Fruit fly (Drosophila melanogaster): Measurements from ENCODE around the gene CG8353.

The CG8353 gene

DNA sequence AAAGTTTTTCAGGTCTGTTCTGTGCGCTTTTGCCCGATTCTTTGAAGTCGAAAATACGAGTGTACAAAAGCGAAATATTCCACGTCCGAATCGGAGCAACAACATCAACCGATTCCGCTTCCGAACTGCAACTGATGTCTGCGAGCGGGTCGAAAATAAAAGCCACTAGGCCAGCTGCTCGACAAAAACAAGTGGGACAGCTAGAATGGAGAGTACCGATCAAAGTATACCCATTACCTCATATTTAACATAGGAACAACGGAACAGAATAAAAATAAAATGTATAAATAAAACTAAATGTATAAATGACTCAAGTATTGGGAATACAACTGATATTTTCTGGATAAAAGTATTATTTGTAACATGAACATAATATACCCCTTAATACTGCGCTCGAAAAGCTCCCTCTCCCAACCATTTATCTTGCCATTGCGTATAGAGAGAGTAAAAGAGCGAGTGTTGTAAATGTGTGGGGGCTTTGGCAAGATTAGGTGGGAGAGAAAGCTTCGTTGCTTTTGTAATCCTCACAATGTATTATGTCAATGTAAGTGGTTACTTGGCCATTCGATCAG lies 8.8 kb upstream of the CG8353 start, which contains the start of gene SLC5A11:
Gene SLC5A11 (minus strand): TSS at position 137 of the 572 bp plus-strand sequence.
- peak; percentile 58 for TF ChIP-seq kay (GFP tag; ENCODE audit: borderline replicate concordance)
- TF ChIP-seq tj (GFP tag; optimal IDR thresholded peaks at IDR 0.05), result peak; percentile 75
- peak; percentile 87 for TF ChIP-seq pad (GFP tag; optimal IDR thresholded peaks at IDR 0.05)
- TF ChIP-seq CG33017 (tag; optimal IDR thresholded peaks at IDR 0.05), result peak; percentile 98
- TF ChIP-seq CG12768 (GFP tag; optimal IDR thresholded peaks at IDR 0.05), result peak; percentile 96
- TF ChIP-seq CG7045 (GFP tag; optimal IDR thresholded peaks at IDR 0.05), result peak; percentile 99
- TF ChIP-seq CG5204 (GFP tag; optimal IDR thresholded peaks at IDR 0.05), result peak; percentile 84
- no peak for TF ChIP-seq cnc (optimal IDR thresholded peaks at IDR 0.05)
- TF ChIP-seq ovo (GFP tag; optimal IDR thresholded peaks at IDR 0.05), result peak; percentile 83
- peak; percentile 98 for TF ChIP-seq cic (GFP tag; optimal IDR thresholded peaks at IDR 0.05)
- TF ChIP-seq Clk (GFP tag; optimal IDR thresholded peaks at IDR 0.05), result peak; percentile 93
- TF ChIP-seq bab1 (GFP tag; optimal IDR thresholded peaks at IDR 0.05), result peak; percentile 100
- peak; percentile 97 for TF ChIP-seq Hr96 (GFP tag; optimal IDR thresholded peaks at IDR 0.05)
- peak; percentile 96 for TF ChIP-seq CG11617 (GFP tag; optimal IDR thresholded peaks at IDR 0.05)
- TF ChIP-seq Crg-1 (GFP tag; optimal IDR thresholded peaks at IDR 0.05), result peak; percentile 84
- TF ChIP-seq CG14711 (tag; optimal IDR thresholded peaks at IDR 0.05), result peak; percentile 92
- TF ChIP-seq CG1620 (GFP tag; optimal IDR thresholded peaks at IDR 0.05), result peak; percentile 56
- TF ChIP-seq CG7101 (tag; optimal IDR thresholded peaks at IDR 0.05), result peak; percentile 96
- TF ChIP-seq Mnt (GFP tag; optimal IDR thresholded peaks at IDR 0.05), result peak; percentile 77
- TF ChIP-seq toe (GFP tag; optimal IDR thresholded peaks at IDR 0.05), result peak; percentile 96

DNA sequence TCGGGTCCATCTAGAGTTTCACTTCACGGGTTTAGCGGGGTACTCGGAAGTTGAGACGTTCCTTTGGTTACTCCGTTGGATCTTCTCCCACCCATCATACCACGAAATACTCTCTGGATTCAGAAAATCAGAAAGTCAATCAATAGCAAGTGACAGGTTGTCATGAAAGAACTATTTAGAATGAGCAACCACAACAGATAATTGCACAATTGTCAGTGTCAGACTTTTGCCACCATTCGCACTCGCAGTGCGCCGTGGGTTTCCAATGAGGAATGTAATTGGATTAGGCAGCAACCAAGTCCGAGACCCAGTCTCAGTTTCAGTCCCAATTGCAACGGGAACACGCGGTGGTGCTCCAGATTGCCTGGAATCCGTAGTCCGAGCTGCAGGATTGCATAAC lies 8.0 kb upstream of the CG8353 start, which contains the start of gene CG8419:
Gene CG8419 (plus strand): TSS at position 301 of the 400 bp plus-strand sequence.
- TF ChIP-seq CG7101 (tag; optimal IDR thresholded peaks at IDR 0.05) (no peak), CG7045 (GFP tag; optimal IDR thresholded peaks at IDR 0.05) (no peak), bab1 (GFP tag; optimal IDR thresholded peaks at IDR 0.05) (no peak), Crg-1 (GFP tag; optimal IDR thresholded peaks at IDR 0.05) (no peak)

DNA sequence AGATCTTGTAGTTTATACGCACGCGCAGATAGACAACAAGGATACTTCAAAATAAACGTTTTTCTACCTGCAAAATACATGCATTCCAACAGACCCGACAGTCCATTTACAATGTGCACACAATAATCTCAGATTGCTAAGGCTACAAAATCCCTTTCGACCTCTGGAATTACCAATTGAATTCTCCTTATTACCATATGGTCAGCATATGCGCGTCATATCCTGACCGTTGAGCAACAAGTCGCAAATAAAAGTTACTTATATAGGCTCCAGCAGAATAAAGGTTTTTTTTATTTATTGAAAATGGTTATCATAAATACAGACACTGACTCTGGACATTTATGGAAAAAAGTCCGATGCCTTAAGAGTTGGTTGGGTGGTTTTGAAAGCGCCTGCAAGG lies 4.5 kb upstream of the CG8353 start:
- no peak for TF ChIP-seq Crg-1 (GFP tag; optimal IDR thresholded peaks at IDR 0.05)
- TF ChIP-seq kay (GFP tag; ENCODE audit: borderline replicate concordance), result peak; percentile 88
- TF ChIP-seq bab1 (GFP tag; optimal IDR thresholded peaks at IDR 0.05), result no peak

DNA sequence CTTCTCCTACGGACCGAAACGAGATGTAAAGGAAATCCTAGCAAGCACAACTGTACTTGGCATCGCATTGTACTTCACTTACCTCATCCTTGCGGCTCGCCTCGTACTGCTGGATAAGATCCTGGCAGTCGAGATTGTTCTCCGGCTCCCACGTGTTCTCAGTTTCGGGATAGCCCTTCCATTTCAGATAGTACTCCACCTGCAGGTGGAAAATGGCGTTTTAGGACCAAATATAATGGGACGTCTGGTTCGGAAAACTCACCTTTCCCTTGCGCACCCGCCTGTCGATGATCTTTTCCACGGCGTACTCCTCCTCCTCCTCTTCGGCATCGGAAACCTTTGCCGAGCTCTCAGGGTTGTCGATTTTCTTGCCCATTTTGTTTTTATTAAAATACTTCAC lies 3.4 kb upstream of the CG8353 start:
- TF ChIP-seq CG7101 (tag; optimal IDR thresholded peaks at IDR 0.05) (no peak), CG14711 (tag; optimal IDR thresholded peaks at IDR 0.05) (no peak), CG5204 (GFP tag; optimal IDR thresholded peaks at IDR 0.05) (no peak), toe (GFP tag; optimal IDR thresholded peaks at IDR 0.05) (no peak), CG1620 (GFP tag; optimal IDR thresholded peaks at IDR 0.05) (no peak), kay (GFP tag; ENCODE audit: borderline replicate concordance) (no peak), Hr96 (GFP tag; optimal IDR thresholded peaks at IDR 0.05) (no peak), Mnt (GFP tag; optimal IDR thresholded peaks at IDR 0.05) (no peak), tj (GFP tag; optimal IDR thresholded peaks at IDR 0.05) (no peak), pad (GFP tag; optimal IDR thresholded peaks at IDR 0.05) (no peak), Clk (GFP tag; optimal IDR thresholded peaks at IDR 0.05) (no peak), CG12768 (GFP tag; optimal IDR thresholded peaks at IDR 0.05) (no peak)

DNA sequence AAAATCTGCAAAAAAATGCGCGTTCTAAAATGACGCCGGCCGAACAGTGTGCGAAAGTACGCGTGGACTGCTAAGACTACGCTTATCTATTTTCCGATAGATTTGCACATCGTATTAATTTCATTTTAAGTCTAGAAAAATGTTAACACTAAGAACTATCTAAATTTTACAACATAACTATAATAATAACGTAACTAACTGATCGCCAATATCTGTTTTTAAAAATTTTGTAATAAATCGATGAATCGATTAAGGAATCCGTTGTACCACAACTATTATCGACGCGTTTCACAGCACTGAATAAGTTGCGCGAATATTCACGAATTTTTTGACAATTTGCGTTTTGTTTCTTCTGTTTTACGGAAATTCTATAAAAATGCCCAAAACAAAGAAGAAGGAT lies 2.8 kb upstream of the CG8353 start, which contains the start of gene Ssb-c31a:
Gene Ssb-c31a (plus strand): TSS at position 278 of the 400 bp plus-strand sequence.
- TF ChIP-seq CG7101 (tag; optimal IDR thresholded peaks at IDR 0.05) (peak; percentile 83), CG1620 (GFP tag; optimal IDR thresholded peaks at IDR 0.05) (peak; percentile 88), Clk (GFP tag; optimal IDR thresholded peaks at IDR 0.05) (peak; percentile 42), CG12768 (GFP tag; optimal IDR thresholded peaks at IDR 0.05) (peak; percentile 81), kay (GFP tag; ENCODE audit: borderline replicate concordance) (peak; percentile 94), bab1 (GFP tag; optimal IDR thresholded peaks at IDR 0.05) (peak; percentile 71), toe (GFP tag; optimal IDR thresholded peaks at IDR 0.05) (peak; percentile 87), CG5204 (GFP tag; optimal IDR thresholded peaks at IDR 0.05) (peak; percentile 87), cic (GFP tag; optimal IDR thresholded peaks at IDR 0.05) (peak; percentile 50), CG14711 (tag; optimal IDR thresholded peaks at IDR 0.05) (peak; percentile 61), tj (GFP tag; optimal IDR thresholded peaks at IDR 0.05) (peak; percentile 69), Hr96 (GFP tag; optimal IDR thresholded peaks at IDR 0.05) (peak; percentile 75), Mnt (GFP tag; optimal IDR thresholded peaks at IDR 0.05) (peak; percentile 76), cnc (optimal IDR thresholded peaks at IDR 0.05) (no peak), Crg-1 (GFP tag; optimal IDR thresholded peaks at IDR 0.05) (peak; percentile 91), CG7045 (GFP tag; optimal IDR thresholded peaks at IDR 0.05) (peak; percentile 74), ovo (GFP tag; optimal IDR thresholded peaks at IDR 0.05) (peak; percentile 55), CG33017 (tag; optimal IDR thresholded peaks at IDR 0.05) (peak; percentile 72), CG11617 (GFP tag; optimal IDR thresholded peaks at IDR 0.05) (peak; percentile 74), pad (GFP tag; optimal IDR thresholded peaks at IDR 0.05) (peak; percentile 69)

DNA sequence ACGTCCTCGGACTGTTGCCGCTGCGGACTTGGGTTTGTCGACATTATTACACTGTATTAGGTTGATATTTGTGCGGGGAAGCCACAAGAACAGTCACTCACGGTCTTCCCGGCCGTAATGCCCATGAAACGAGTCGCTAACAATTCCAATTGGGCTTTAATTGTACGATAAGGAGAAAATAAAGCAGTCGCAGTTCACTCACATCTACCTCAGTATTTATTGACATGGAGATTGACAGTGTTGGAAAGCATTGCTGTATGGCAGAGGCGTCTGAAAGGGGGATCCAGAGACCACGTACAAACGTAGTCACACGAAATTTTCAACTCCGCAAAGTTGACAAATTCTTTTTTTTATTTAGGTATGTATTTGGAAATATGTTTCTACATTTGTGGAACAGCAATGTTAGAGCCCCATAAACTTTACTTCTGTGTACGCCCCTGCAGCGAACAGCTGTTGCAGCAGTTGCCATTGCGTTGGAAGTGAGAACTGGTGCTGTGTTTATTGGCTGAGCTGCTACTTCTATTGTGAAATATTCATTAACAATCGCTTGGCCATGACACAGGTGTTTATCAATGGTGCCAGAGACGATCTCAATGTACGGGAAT lies 1.1 kb upstream of the CG8353 start, which contains the start of the genes CG8372 and CG8360:
Gene CG8372 (minus strand): TSS at position 237 of the 605 bp plus-strand sequence.
Gene CG8360 (plus strand): TSS at position 294 of the 605 bp plus-strand sequence.
- TF ChIP-seq Mnt (GFP tag; optimal IDR thresholded peaks at IDR 0.05), result peak; percentile 98
- TF ChIP-seq CG7101 (tag; optimal IDR thresholded peaks at IDR 0.05), result peak; percentile 99
- peak; percentile 98 for TF ChIP-seq ovo (GFP tag; optimal IDR thresholded peaks at IDR 0.05)
- peak; percentile 99 for TF ChIP-seq CG33017 (tag; optimal IDR thresholded peaks at IDR 0.05)
- TF ChIP-seq tj (GFP tag; optimal IDR thresholded peaks at IDR 0.05), result peak; percentile 92
- peak; percentile 96 for TF ChIP-seq CG14711 (tag; optimal IDR thresholded peaks at IDR 0.05)
- TF ChIP-seq CG7045 (GFP tag; optimal IDR thresholded peaks at IDR 0.05), result peak; percentile 99
- TF ChIP-seq bab1 (GFP tag; optimal IDR thresholded peaks at IDR 0.05), result peak; percentile 98
- peak; percentile 96 for TF ChIP-seq cic (GFP tag; optimal IDR thresholded peaks at IDR 0.05)
- peak; percentile 99 for TF ChIP-seq Crg-1 (GFP tag; optimal IDR thresholded peaks at IDR 0.05)
- peak; percentile 95 for TF ChIP-seq kay (GFP tag; ENCODE audit: borderline replicate concordance)
- TF ChIP-seq cnc (optimal IDR thresholded peaks at IDR 0.05), result no peak
- TF ChIP-seq Hr96 (GFP tag; optimal IDR thresholded peaks at IDR 0.05), result peak; percentile 99
- TF ChIP-seq CG1620 (GFP tag; optimal IDR thresholded peaks at IDR 0.05), result peak; percentile 99
- TF ChIP-seq CG11617 (GFP tag; optimal IDR thresholded peaks at IDR 0.05), result peak; percentile 98
- TF ChIP-seq Clk (GFP tag; optimal IDR thresholded peaks at IDR 0.05), result peak; percentile 98
- peak; percentile 99 for TF ChIP-seq toe (GFP tag; optimal IDR thresholded peaks at IDR 0.05)
- TF ChIP-seq CG5204 (GFP tag; optimal IDR thresholded peaks at IDR 0.05), result peak; percentile 99
- peak; percentile 92 for TF ChIP-seq pad (GFP tag; optimal IDR thresholded peaks at IDR 0.05)
- peak; percentile 99 for TF ChIP-seq CG12768 (GFP tag; optimal IDR thresholded peaks at IDR 0.05)
